Fruit fly (Drosophila melanogaster) whole organism, embryonic: Measurements from ENCODE around the gene Mgat4a.

ENCODE experiments used
- Asciz ChIP-seq: fragments of 200-800 bp; sonication (Bioruptor generic); optimal IDR thresholded peaks from 2 replicates; lab custom pipeline; 2017; ENCODE audit warnings: missing biosample characterization, mild to moderate bottlenecking, missing genetic modification characterization, missing genetic modification reagents
- CG10267 ChIP-seq: fragments of 200-800 bp; sonication (Bioruptor generic); optimal IDR thresholded peaks from 2 replicates; lab custom pipeline; 2018; ENCODE audit warnings: missing biosample characterization, mild to moderate bottlenecking, missing genetic modification characterization, moderate library complexity
- CG10431 ChIP-seq: fragments of 200-800 bp; sonication (Bioruptor generic); optimal IDR thresholded peaks from 3 replicates; lab custom pipeline; 2018; ENCODE audit warnings: missing biosample characterization, mild to moderate bottlenecking, missing genetic modification characterization
- CG11723 ChIP-seq: fragments of 200-800 bp; sonication (Bioruptor generic); optimal IDR thresholded peaks from 2 replicates; lab custom pipeline; 2017; ENCODE audit warnings: missing biosample characterization, mild to moderate bottlenecking, missing genetic modification characterization
- CG12236 ChIP-seq: fragments of 200-800 bp; sonication (Bioruptor generic); optimal IDR thresholded peaks from 2 replicates; lab custom pipeline; 2016; ENCODE audit warnings: missing biosample characterization, missing genetic modification characterization
- CG14441 ChIP-seq: fragments of 200-800 bp; sonication (Bioruptor generic); IDR thresholded peaks from 2 replicates; pipeline ENCODE4 v1.3.6; 2022; ENCODE audit warnings: missing biosample characterization, missing genetic modification characterization
- CG14710 ChIP-seq: fragments of 200-800 bp; sonication (Bioruptor generic); optimal IDR thresholded peaks from 3 replicates; lab custom pipeline; 2019; ENCODE audit warnings: missing biosample characterization, mild to moderate bottlenecking, missing genetic modification characterization, moderate library complexity
- CG15696 ChIP-seq: fragments of 200-800 bp; sonication (Bioruptor generic); optimal IDR thresholded peaks from 2 replicates; lab custom pipeline; 2019; ENCODE audit warnings: missing biosample characterization, mild to moderate bottlenecking, missing genetic modification characterization, moderate library complexity
- CG1602 ChIP-seq: fragments of 200-800 bp; sonication (Bioruptor generic); optimal IDR thresholded peaks from 3 replicates; lab custom pipeline; 2016; ENCODE audit warnings: missing biosample characterization, missing genetic modification characterization
- CG17385 ChIP-seq: fragments of 200-800 bp; sonication (Bioruptor generic); optimal IDR thresholded peaks from 3 replicates; lab custom pipeline; 2018; ENCODE audit warnings: missing biosample characterization, mild to moderate bottlenecking, missing genetic modification characterization
- CG1792 ChIP-seq: fragments of 200-800 bp; sonication (Bioruptor generic); optimal IDR thresholded peaks from 2 replicates; lab custom pipeline; 2016; ENCODE audit warnings: missing biosample characterization, missing genetic modification characterization
- CG18011 ChIP-seq: fragments of 200-800 bp; sonication (Bioruptor generic); optimal IDR thresholded peaks from 2 replicates; lab custom pipeline; 2017; ENCODE audit warnings: missing biosample characterization, missing genetic modification characterization, mild to moderate bottlenecking, moderate library complexity, missing genotype
- CG30431 ChIP-seq: fragments of 200-800 bp; sonication (Bioruptor generic); optimal IDR thresholded peaks from 2 replicates; lab custom pipeline; 2017; ENCODE audit warnings: missing biosample characterization, missing genetic modification characterization
- CG32767 ChIP-seq: fragments of 200-800 bp; sonication (Bioruptor generic); IDR thresholded peaks from 2 replicates; pipeline ENCODE4 v1.3.6; 2022; ENCODE audit warnings: missing biosample characterization, missing genetic modification characterization
- CG4282 ChIP-seq: fragments of 200-800 bp; sonication (Bioruptor generic); optimal IDR thresholded peaks from 2 replicates; lab custom pipeline; 2016; ENCODE audit warnings: missing biosample characterization, missing genetic modification characterization
- CG4360 ChIP-seq: fragments of 200-800 bp; sonication (Bioruptor generic); IDR thresholded peaks from 2 replicates; pipeline ENCODE4 v1.3.6; 2022; ENCODE audit warnings: missing biosample characterization, missing genetic modification characterization
- CG7963 ChIP-seq: fragments of 200-800 bp; sonication (Bioruptor generic); IDR thresholded peaks from 3 replicates; pipeline ENCODE4 v1.3.6; 2022; ENCODE audit warnings: missing biosample characterization, missing genetic modification characterization; ENCODE audit not compliant: partially characterized antibody
- CG7987 ChIP-seq: fragments of 200-800 bp; sonication (Bioruptor generic); optimal IDR thresholded peaks from 2 replicates; lab custom pipeline; 2018; ENCODE audit warnings: missing biosample characterization, mild to moderate bottlenecking, missing genetic modification characterization, moderate library complexity
- CTCF ChIP-seq: fragments of 200-800 bp; sonication (Bioruptor generic); optimal IDR thresholded peaks from 2 replicates; lab custom pipeline; 2017; ENCODE audit warnings: missing biosample characterization, mild to moderate bottlenecking, missing genetic modification characterization, moderate library complexity
- CrebB ChIP-seq: fragments of 200-800 bp; sonication (Bioruptor generic); optimal IDR thresholded peaks from 3 replicates; lab custom pipeline; 2018; ENCODE audit warnings: missing biosample characterization, mild to moderate bottlenecking, missing genetic modification characterization
- Dbx ChIP-seq: fragments of 200-800 bp; sonication (Bioruptor generic); IDR thresholded peaks from 3 replicates; pipeline ENCODE4 v1.3.6; 2022; ENCODE audit warnings: missing biosample characterization, missing genetic modification characterization
- Deaf1 ChIP-seq: fragments of 200-800 bp; optimal IDR thresholded peaks from 3 replicates; lab custom pipeline; 2019; ENCODE audit warnings: missing biosample characterization, mild to moderate bottlenecking, missing genetic modification characterization, moderate library complexity
- E2f2 ChIP-seq: fragments of 200-800 bp; sonication (Bioruptor generic); IDR thresholded peaks from 2 replicates; pipeline ENCODE4 v1.3.6; 2022; ENCODE audit warnings: missing biosample characterization, missing genetic modification characterization
- H15 ChIP-seq: fragments of 200-800 bp; sonication (Bioruptor generic); IDR thresholded peaks from 3 replicates; pipeline ENCODE4 v1.3.6; 2022; ENCODE audit warnings: missing biosample characterization, missing genetic modification characterization
- Hsf ChIP-seq: fragments of 200-800 bp; sonication (Bioruptor generic); optimal IDR thresholded peaks from 3 replicates; lab custom pipeline; 2016; ENCODE audit warnings: missing biosample characterization, missing genetic modification characterization
- Nf-YB ChIP-seq: fragments of 200-800 bp; sonication (Bioruptor generic); optimal IDR thresholded peaks from 3 replicates; lab custom pipeline; 2019; ENCODE audit warnings: missing biosample characterization, mild to moderate bottlenecking, missing genetic modification characterization, moderate library complexity
- Scr ChIP-seq: fragments of 200-800 bp; sonication (Bioruptor generic); IDR thresholded peaks from 2 replicates; pipeline ENCODE4 v1.3.6; 2022; ENCODE audit warnings: missing biosample characterization, missing genetic modification characterization; ENCODE audit not compliant: partially characterized antibody
- Taf1 ChIP-seq: fragments of 200-800 bp; sonication (Bioruptor generic); IDR thresholded peaks from 2 replicates; pipeline ENCODE4 v1.3.6; 2022; ENCODE audit warnings: missing biosample characterization, missing genetic modification characterization
- Tbp ChIP-seq: fragments of >200 bp; optimal IDR thresholded peaks from 2 replicates; lab custom pipeline; 2018; ENCODE audit warnings: missing biosample characterization, missing genetic modification characterization
- ac ChIP-seq: fragments of 200-800 bp; sonication (Bioruptor generic); optimal IDR thresholded peaks from 3 replicates; lab custom pipeline; 2017; ENCODE audit warnings: missing biosample characterization, mild to moderate bottlenecking, missing genetic modification characterization
- al ChIP-seq: fragments of 200-800 bp; sonication (Bioruptor generic); IDR thresholded peaks from 2 replicates; pipeline ENCODE4 v1.3.6; 2022; ENCODE audit warnings: missing biosample characterization, missing genetic modification characterization
- amos ChIP-seq: fragments of 200-800 bp; sonication (Bioruptor generic); IDR thresholded peaks from 2 replicates; pipeline ENCODE4 v1.3.6; 2022; ENCODE audit warnings: missing biosample characterization, missing genetic modification characterization; ENCODE audit not compliant: partially characterized antibody
- chn ChIP-seq: fragments of 200-800 bp; sonication (Bioruptor generic); optimal IDR thresholded peaks from 2 replicates; lab custom pipeline; 2016; ENCODE audit warnings: missing biosample characterization, missing genetic modification characterization
- ci ChIP-seq: fragments of 200-800 bp; sonication (Bioruptor generic); IDR thresholded peaks from 3 replicates; pipeline ENCODE4 v1.3.6; 2022; ENCODE audit warnings: missing biosample characterization, missing genetic modification characterization
- emc ChIP-seq: fragments of 200-800 bp; sonication (Bioruptor generic); optimal IDR thresholded peaks from 2 replicates; lab custom pipeline; 2016; ENCODE audit warnings: missing biosample characterization, missing genetic modification characterization
- exex ChIP-seq: fragments of 200-800 bp; sonication (Bioruptor generic); optimal IDR thresholded peaks from 4 replicates; lab custom pipeline; 2018; ENCODE audit warnings: missing biosample characterization, mild to moderate bottlenecking, missing genetic modification characterization, moderate library complexity
- fu2 ChIP-seq: fragments of 200-800 bp; sonication (Bioruptor generic); optimal IDR thresholded peaks from 2 replicates; lab custom pipeline; 2016; ENCODE audit warnings: missing biosample characterization, missing genetic modification characterization
- gce ChIP-seq: fragments of 200-800 bp; sonication (Bioruptor generic); IDR thresholded peaks from 3 replicates; pipeline ENCODE4 v1.3.6; 2022; ENCODE audit warnings: missing biosample characterization, missing genetic modification characterization
- gsb-n ChIP-seq: fragments of 200-800 bp; sonication (Bioruptor generic); optimal IDR thresholded peaks from 3 replicates; lab custom pipeline; 2018; ENCODE audit warnings: missing biosample characterization, mild to moderate bottlenecking, missing genetic modification characterization
- ham ChIP-seq: fragments of 200-800 bp; sonication (Bioruptor generic); IDR thresholded peaks from 2 replicates; pipeline ENCODE4 v1.3.6; 2022; ENCODE audit warnings: missing biosample characterization, missing genetic modification characterization
- her ChIP-seq: fragments of 200-800 bp; sonication (Bioruptor generic); optimal IDR thresholded peaks from 2 replicates; lab custom pipeline; 2016; ENCODE audit warnings: missing biosample characterization, missing genetic modification characterization
- kah ChIP-seq: fragments of 200-800 bp; sonication (Bioruptor generic); optimal IDR thresholded peaks from 2 replicates; lab custom pipeline; 2018; ENCODE audit warnings: missing biosample characterization, mild to moderate bottlenecking, missing genetic modification characterization
- knrl ChIP-seq: fragments of 200-800 bp; sonication (Bioruptor generic); IDR thresholded peaks from 3 replicates; pipeline ENCODE4 v1.3.6; 2022; ENCODE audit warnings: missing biosample characterization, missing genetic modification characterization; ENCODE audit not compliant: partially characterized antibody
- lab ChIP-seq: fragments of 200-800 bp; sonication (Bioruptor generic); optimal IDR thresholded peaks from 3 replicates; lab custom pipeline; 2017; ENCODE audit warnings: missing biosample characterization, missing genetic modification characterization, mild to moderate bottlenecking, moderate library complexity, missing genetic modification reagents
- lbe ChIP-seq: fragments of 200-800 bp; sonication (Bioruptor generic); optimal IDR thresholded peaks from 2 replicates; lab custom pipeline; 2016; ENCODE audit warnings: missing biosample characterization, mild to moderate bottlenecking, missing genetic modification characterization
- pho ChIP-seq: fragments of 200-800 bp; sonication (Bioruptor generic); optimal IDR thresholded peaks from 2 replicates; lab custom pipeline; 2016; ENCODE audit warnings: missing biosample characterization, missing genetic modification characterization
- sim ChIP-seq: fragments of 200-800 bp; sonication (Bioruptor generic); IDR thresholded peaks from 2 replicates; pipeline ENCODE4 v1.3.6; 2022; ENCODE audit warnings: missing biosample characterization, missing genetic modification characterization
- ssp ChIP-seq: fragments of 200-800 bp; sonication (Bioruptor generic); IDR thresholded peaks from 2 replicates; pipeline ENCODE4 v1.3.6; 2022; ENCODE audit warnings: missing biosample characterization, missing genetic modification characterization
- tin ChIP-seq: fragments of 200-800 bp; sonication (Bioruptor generic); optimal IDR thresholded peaks from 3 replicates; lab custom pipeline; 2016; ENCODE audit warnings: missing biosample characterization, missing genetic modification characterization
- toy ChIP-seq: fragments of 200-800 bp; sonication (Bioruptor generic); IDR thresholded peaks from 2 replicates; pipeline ENCODE4 v1.3.6; 2022; ENCODE audit warnings: missing biosample characterization, missing genetic modification characterization
- vvl ChIP-seq: fragments of 200-800 bp; sonication (Bioruptor generic); IDR thresholded peaks from 2 replicates; pipeline ENCODE4 v1.3.6; 2022; ENCODE audit warnings: missing biosample characterization, missing genetic modification characterization
- zen2 ChIP-seq: fragments of 200-800 bp; sonication (Bioruptor generic); IDR thresholded peaks from 3 replicates; pipeline ENCODE4 v1.3.6; 2022; ENCODE audit warnings: missing biosample characterization, missing genetic modification characterization; ENCODE audit not compliant: partially characterized antibody

The Mgat4a gene

DNA sequence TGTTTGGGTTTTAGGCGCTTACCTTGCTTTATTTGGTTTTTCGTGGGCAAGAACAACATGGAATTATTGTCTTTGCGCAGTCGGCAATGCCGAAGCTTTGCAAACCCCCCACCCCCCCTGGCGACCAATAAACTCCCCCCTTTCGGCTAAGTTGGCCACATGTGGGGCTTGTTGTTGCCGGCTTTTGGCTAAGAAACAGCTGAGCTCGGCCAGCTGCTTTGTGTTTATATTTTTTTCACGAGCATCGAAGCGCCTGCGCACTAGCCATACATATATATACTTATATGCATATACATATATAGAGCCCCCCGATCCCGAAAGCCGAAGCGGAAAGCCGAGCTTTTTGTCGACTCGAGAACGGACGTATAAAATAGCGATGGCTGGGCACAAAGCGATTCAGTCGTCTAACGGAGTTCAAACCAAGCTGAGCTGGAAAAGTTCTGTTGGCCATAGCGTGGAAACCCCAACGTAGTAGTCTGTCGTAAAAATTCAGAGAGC is 42.9 kb downstream of the Mgat4a start, which contains the start of gene CG17839 (continued):
- TF ChIP-seq exex (no peak), toy (GFP tag; lab: Robert Waterston, UW) (no peak), Dbx (no peak), Taf1 (GFP tag; lab: Robert Waterston, UW) (no peak), vvl (GFP tag; lab: Robert Waterston, UW) (no peak), CG30431 (GFP tag; lab: Kevin White, UChicago) (no peak), CG15696 (tag; lab: Kevin White, UChicago) (no peak), CG4282 (no peak), CG14710 (tag; lab: Kevin White, UChicago) (no peak), gce (GFP tag; lab: Robert Waterston, UW) (no peak), sim (no peak), CG1602 (GFP tag; lab: Kevin White, UChicago) (no peak), lab (GFP tag; lab: Kevin White, UChicago) (peak; percentile 71), E2f2 (GFP tag; lab: Robert Waterston, UW) (0 out of 2 replicates have a peak, but pooled peaks have one; percentile 19), chn (no peak), al (GFP tag; lab: Robert Waterston, UW) (no peak), ac (GFP tag; lab: Kevin White, UChicago) (no peak), CG18011 (GFP tag; lab: Kevin White, UChicago) (no peak), CG7987 (GFP tag; lab: Kevin White, UChicago) (peak; percentile 38), Tbp (no peak), lbe (GFP tag; lab: Kevin White, UChicago) (no peak), Deaf1 (tag; lab: Kevin White, UChicago) (peak; percentile 99), ssp (GFP tag; lab: Robert Waterston, UW) (no peak), CG11723 (GFP tag; lab: Kevin White, UChicago) (no peak), zen2 (GFP tag; lab: Robert Waterston, UW) (no peak), CG1792 (GFP tag; lab: Kevin White, UChicago) (no peak), ci (no peak), gsb-n (tag; lab: Kevin White, UChicago) (no peak), tin (GFP tag; lab: Kevin White, UChicago) (no peak), fu2 (no peak), CrebB (tag; lab: Kevin White, UChicago) (peak; percentile 6), CG12236 (GFP tag; lab: Kevin White, UChicago) (no peak), knrl (GFP tag; lab: Robert Waterston, UW) (0 out of 3 replicates have a peak, but pooled peaks have one; percentile 13), CG10267 (tag; lab: Kevin White, UChicago) (no peak), Scr (GFP tag; lab: Robert Waterston, UW) (0 out of 2 replicates have a peak, but pooled peaks have one; percentile 32), CG17385 (GFP tag; lab: Kevin White, UChicago) (no peak), Hsf (GFP tag; lab: Kevin White, UChicago) (no peak), pho (GFP tag; lab: Kevin White, UChicago) (no peak), amos (no peak; the same call in 1 of the 2 replicates), CTCF (no peak), Asciz (GFP tag; lab: Kevin White, UChicago) (no peak), emc (GFP tag; lab: Kevin White, UChicago) (no peak), ham (GFP tag; lab: Robert Waterston, UW) (no peak), CG32767 (GFP tag; lab: Robert Waterston, UW) (no peak), kah (GFP tag; lab: Kevin White, UChicago) (no peak), H15 (no peak), CG7963 (GFP tag; lab: Robert Waterston, UW) (no peak), Nf-YB (GFP tag; lab: Kevin White, UChicago) (no peak), CG10431 (no peak), CG4360 (GFP tag; lab: Robert Waterston, UW) (peak; percentile 49), her (GFP tag; lab: Kevin White, UChicago) (no peak), CG14441 (GFP tag; lab: Robert Waterston, UW) (no peak)
